Fruit fly (Drosophila melanogaster) whole organism, pupa: ENCODE measurements around the gene euc.

Experiments used
- CG10348 ChIP-seq: fragments of 200-800 bp; sonication (Bioruptor generic); IDR thresholded peaks from 2 replicates; pipeline ENCODE4 v1.3.6; 2022; ENCODE audit warnings: missing biosample characterization, missing genetic modification characterization
- CG12605 ChIP-seq: fragments of 200-800 bp; sonication (Bioruptor generic); IDR thresholded peaks from 2 replicates; pipeline ENCODE4 v1.3.6; 2022; ENCODE audit warnings: missing biosample characterization, missing genetic modification characterization
- CG13204 ChIP-seq: fragments of 200-800 bp; sonication (Bioruptor generic); optimal IDR thresholded peaks from 2 replicates; lab custom pipeline; 2018; ENCODE audit warnings: missing biosample characterization, mild to moderate bottlenecking, missing genetic modification characterization, moderate library complexity
- CG14655 ChIP-seq: fragments of 200-800 bp; sonication (Bioruptor generic); optimal IDR thresholded peaks from 3 replicates; lab custom pipeline; 2017; ENCODE audit warnings: mild to moderate bottlenecking, missing biosample characterization, missing genetic modification reagents, missing genetic modification characterization
- CG15710 ChIP-seq: fragments of 200-800 bp; sonication (Bioruptor generic); optimal IDR thresholded peaks from 2 replicates; lab custom pipeline; 2018; ENCODE audit warnings: missing biosample characterization, mild to moderate bottlenecking, missing genetic modification characterization, moderate library complexity
- CG17806 ChIP-seq: fragments of 200-800 bp; sonication (Bioruptor generic); optimal IDR thresholded peaks from 2 replicates; lab custom pipeline; 2018; ENCODE audit warnings: missing biosample characterization, mild to moderate bottlenecking, missing genetic modification characterization, moderate library complexity
- CG32121 ChIP-seq: fragments of 200-800 bp; sonication (Bioruptor generic); IDR thresholded peaks from 2 replicates; pipeline ENCODE4 v1.3.6; 2022; ENCODE audit warnings: missing biosample characterization, missing genetic modification characterization
- CG34367 ChIP-seq: fragments of 200-800 bp; sonication (Bioruptor generic); optimal IDR thresholded peaks from 2 replicates; lab custom pipeline; 2018; ENCODE audit warnings: missing biosample characterization, mild to moderate bottlenecking, missing genetic modification characterization
- CG4496 ChIP-seq: fragments of 200-800 bp; sonication (Bioruptor generic); IDR thresholded peaks from 3 replicates; pipeline ENCODE4 v1.3.6; 2022; ENCODE audit warnings: missing biosample characterization, missing genetic modification characterization
- CG8159 ChIP-seq: fragments of 200-800 bp; sonication (Bioruptor generic); optimal IDR thresholded peaks from 3 replicates; lab custom pipeline; 2018; ENCODE audit warnings: missing biosample characterization, mild to moderate bottlenecking, missing genetic modification characterization, moderate library complexity
- CG8301 ChIP-seq: fragments of 200-800 bp; sonication (Bioruptor generic); optimal IDR thresholded peaks from 2 replicates; lab custom pipeline; 2018; ENCODE audit warnings: missing biosample characterization, mild to moderate bottlenecking, missing genetic modification characterization
- CG9948 ChIP-seq: fragments of 200-800 bp; sonication (Bioruptor generic); optimal IDR thresholded peaks from 2 replicates; lab custom pipeline; 2018; ENCODE audit warnings: missing biosample characterization, mild to moderate bottlenecking, missing genetic modification characterization, moderate library complexity
- D1 ChIP-seq: fragments of 200-800 bp; sonication (Bioruptor generic); optimal IDR thresholded peaks from 2 replicates; lab custom pipeline; 2018; ENCODE audit warnings: missing biosample characterization, mild to moderate bottlenecking, missing genetic modification characterization, moderate library complexity
- EcR ChIP-seq: fragments of 200-800 bp; sonication (Bioruptor generic); optimal IDR thresholded peaks from 3 replicates; lab custom pipeline; 2019; ENCODE audit warnings: missing biosample characterization, missing genetic modification characterization, mild to moderate bottlenecking, moderate library complexity, missing genetic modification reagents
- Ets98B ChIP-seq: fragments of 200-800 bp; sonication (Bioruptor generic); IDR thresholded peaks from 2 replicates; pipeline ENCODE4 v1.3.6; 2022; ENCODE audit warnings: missing biosample characterization, missing genetic modification characterization
- Pif1A ChIP-seq: fragments of 200-800 bp; sonication (Bioruptor generic); optimal IDR thresholded peaks from 3 replicates; lab custom pipeline; 2016; ENCODE audit warnings: missing biosample characterization, missing genetic modification characterization
- Pif1B ChIP-seq: fragments of 200-800 bp; sonication (Bioruptor generic); optimal IDR thresholded peaks from 3 replicates; lab custom pipeline; 2016; ENCODE audit warnings: missing biosample characterization, missing genetic modification characterization
- Snoo ChIP-seq: fragments of 200-800 bp; sonication (Bioruptor generic); optimal IDR thresholded peaks from 3 replicates; lab custom pipeline; 2017; ENCODE audit warnings: missing biosample characterization, mild to moderate bottlenecking, missing genetic modification characterization, inconsistent platforms
- fd96Ca ChIP-seq: fragments of 200-800 bp; sonication (Bioruptor generic); IDR thresholded peaks from 3 replicates; pipeline ENCODE4 v1.3.6; 2022; ENCODE audit warnings: missing biosample characterization, missing genetic modification characterization
- gl ChIP-seq: fragments of 200-800 bp; sonication (Bioruptor generic); optimal IDR thresholded peaks from 2 replicates; lab custom pipeline; 2018; ENCODE audit warnings: missing biosample characterization, mild to moderate bottlenecking, missing genetic modification characterization
- rn ChIP-seq: fragments of 200-800 bp; sonication (Bioruptor generic); IDR thresholded peaks from 2 replicates; pipeline ENCODE4 v1.3.6; 2022; ENCODE audit warnings: missing biosample characterization, missing genetic modification characterization

euc gene

dm6 chr3R:18978709-18979108 lies at the start of gene euc:
TSS of gene euc (minus strand) at chr3R:18978809.
- TF ChIP-seq CG8301 (no peak), Snoo (tag; lab: Kevin White, UChicago) (no peak), CG10348 (GFP tag; lab: Robert Waterston, UW) (no peak), CG9948 (tag; lab: Kevin White, UChicago) (no peak), Pif1A (GFP tag; lab: Kevin White, UChicago) (no peak), CG12605 (GFP tag; lab: Robert Waterston, UW) (no peak), gl (tag; lab: Kevin White, UChicago) (no peak), CG8159 (tag; lab: Kevin White, UChicago) (no peak), rn (GFP tag; lab: Robert Waterston, UW) (no peak), EcR (no peak), CG13204 (GFP tag; lab: Kevin White, UChicago) (no peak)
- TF ChIP-seq, all 21 proteins: peak for 0

dm6 chr3R:19027165-19027564 lies 48.6 kb upstream of the euc start, which contains the start of gene NP15.6:
TSS of gene NP15.6 (plus strand) at chr3R:19027368.
- no peak for TF ChIP-seq CG8301
- no peak for TF ChIP-seq CG14655 (GFP tag; lab: Kevin White, UChicago)
- TF ChIP-seq gl (tag; lab: Kevin White, UChicago) = no peak
- no peak for TF ChIP-seq CG8159 (tag; lab: Kevin White, UChicago)
- no peak for TF ChIP-seq Pif1A (GFP tag; lab: Kevin White, UChicago)
- TF ChIP-seq Pif1B (GFP tag; lab: Kevin White, UChicago) = no peak
- no peak for TF ChIP-seq D1 (tag; lab: Kevin White, UChicago)
- no peak for TF ChIP-seq CG10348 (GFP tag; lab: Robert Waterston, UW)
- no peak for TF ChIP-seq CG9948 (tag; lab: Kevin White, UChicago)
- no peak for TF ChIP-seq CG4496 (GFP tag; lab: Robert Waterston, UW)

dm6 chr3R:19024761-19025160 lies 46.2 kb upstream of the euc start, which contains the start of gene CG14285:
TSS of gene CG14285 (plus strand) at chr3R:19025099.
- TF ChIP-seq fd96Ca (GFP tag; lab: Robert Waterston, UW) (no peak), CG32121 (GFP tag; lab: Robert Waterston, UW) (peak; percentile 22; the same call in 1 of the 2 replicates)

- TF ChIP-seq CG4496 (GFP tag; lab: Robert Waterston, UW) (peak; percentile 70), Pif1B (GFP tag; lab: Kevin White, UChicago) (no peak), CG15710 (tag; lab: Kevin White, UChicago) (peak; percentile 13), CG10348 (GFP tag; lab: Robert Waterston, UW) (no peak), D1 (tag; lab: Kevin White, UChicago) (no peak), Ets98B (peak; percentile 45), fd96Ca (GFP tag; lab: Robert Waterston, UW) (0 out of 3 replicates have a peak, but pooled peaks have one; percentile 32), CG32121 (GFP tag; lab: Robert Waterston, UW) (peak; percentile 32; the same call in 1 of the 2 replicates)
- TF ChIP-seq, all 21 proteins: peak for 5
Observed at dm6 chr3R:19023862-19024261, 45.3 kb upstream of the euc start, which contains the start of the genes CG6005 and CG14286. TSS of gene CG6005 (minus strand) at chr3R:19024030. TSS of gene CG14286 (plus strand) at chr3R:19024092.

dm6 chr3R:19017318-19018043 lies 38.9 kb upstream of the euc start:
- TF ChIP-seq CG10348 (GFP tag; lab: Robert Waterston, UW) (no peak), Pif1B (GFP tag; lab: Kevin White, UChicago) (no peak), EcR (peak; percentile 20), CG13204 (GFP tag; lab: Kevin White, UChicago) (peak; percentile 94), CG14655 (GFP tag; lab: Kevin White, UChicago) (no peak)

- TF ChIP-seq gl (tag; lab: Kevin White, UChicago) (no peak), rn (GFP tag; lab: Robert Waterston, UW) (no peak), CG9948 (tag; lab: Kevin White, UChicago) (no peak), CG10348 (GFP tag; lab: Robert Waterston, UW) (no peak), EcR (no peak), Pif1A (GFP tag; lab: Kevin White, UChicago) (no peak), Pif1B (GFP tag; lab: Kevin White, UChicago) (no peak), CG12605 (GFP tag; lab: Robert Waterston, UW) (no peak), fd96Ca (GFP tag; lab: Robert Waterston, UW) (no peak)
Observed at dm6 chr3R:19015423-19015810, 36.8 kb upstream of the euc start.

dm6 chr3R:19014742-19015422 lies 36.3 kb upstream of the euc start:
- peak; percentile 36 for TF ChIP-seq CG12605 (GFP tag; lab: Robert Waterston, UW)
- TF ChIP-seq fd96Ca (GFP tag; lab: Robert Waterston, UW) = no peak
- no peak for TF ChIP-seq CG8159 (tag; lab: Kevin White, UChicago)
- TF ChIP-seq D1 (tag; lab: Kevin White, UChicago) = no peak
- 0 out of 2 replicates have a peak, but pooled peaks have one; percentile 16 for TF ChIP-seq rn (GFP tag; lab: Robert Waterston, UW)
- TF ChIP-seq CG34367 = no peak
- peak; percentile 62 for TF ChIP-seq CG32121 (GFP tag; lab: Robert Waterston, UW)
- peak; percentile 9 for TF ChIP-seq CG17806 (tag; lab: Kevin White, UChicago)
- no peak for TF ChIP-seq EcR
- TF ChIP-seq CG8301 = peak; percentile 29
- no peak for TF ChIP-seq Pif1B (GFP tag; lab: Kevin White, UChicago)
- peak; percentile 56; the same call in 1 of the 3 replicates for TF ChIP-seq CG4496 (GFP tag; lab: Robert Waterston, UW)
- TF ChIP-seq Ets98B = peak; percentile 68; the same call in 1 of the 2 replicates
- no peak for TF ChIP-seq Snoo (tag; lab: Kevin White, UChicago)
- peak; percentile 16 for TF ChIP-seq CG9948 (tag; lab: Kevin White, UChicago)
